Fruit fly (Drosophila melanogaster): ENCODE measurements around the gene CanA-14F.

CanA-14F gene

DNA sequence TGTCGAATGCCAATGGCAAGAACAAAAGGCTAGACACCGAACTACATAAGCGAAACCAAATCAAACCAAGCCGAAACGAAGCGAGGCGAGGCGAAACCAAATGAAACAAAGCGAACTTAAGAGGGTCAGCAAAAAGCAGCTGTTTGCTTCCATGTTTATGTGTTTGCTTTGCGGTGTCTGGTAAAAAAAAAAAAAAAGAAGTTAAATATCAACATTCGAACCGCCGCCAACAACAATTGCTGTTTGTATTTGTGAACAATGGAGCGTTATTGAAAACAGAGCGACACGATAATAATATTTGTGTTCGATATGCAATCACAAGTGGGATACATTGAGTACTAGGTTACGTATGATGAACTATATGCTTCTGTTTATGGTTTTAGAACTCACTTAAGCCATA lies 13.3 kb downstream of the CanA-14F start (continued):
- no peak for TF ChIP-seq tll (GFP tag; optimal IDR thresholded peaks at IDR 0.05)
- TF ChIP-seq jigr1 (GFP tag; IDR thresholded peaks at IDR 0.05) = no peak
- TF ChIP-seq pita (GFP tag; optimal IDR thresholded peaks at IDR 0.05) = no peak
- no peak for TF ChIP-seq Dek (tag; optimal IDR thresholded peaks at IDR 0.05)
- TF ChIP-seq CG18599 (GFP tag; optimal IDR thresholded peaks at IDR 0.05) = peak; percentile 64
- no peak for TF ChIP-seq odd (GFP tag; optimal IDR thresholded peaks at IDR 0.05)
- no peak for TF ChIP-seq CG10959 (GFP tag; IDR thresholded peaks at IDR 0.05)
- TF ChIP-seq repo (GFP tag; optimal IDR thresholded peaks at IDR 0.05) = no peak
- TF ChIP-seq CG17612 (GFP tag; IDR thresholded peaks at IDR 0.05) = no peak
- no peak for TF ChIP-seq crp (GFP tag; optimal IDR thresholded peaks at IDR 0.05)
- no peak for TF ChIP-seq sug (tag; optimal IDR thresholded peaks at IDR 0.05)
- TF ChIP-seq CG5953 (GFP tag; IDR thresholded peaks at IDR 0.05) = no peak
- TF ChIP-seq CG11723 (GFP tag; optimal IDR thresholded peaks at IDR 0.05) = no peak
- TF ChIP-seq lola (GFP tag; optimal IDR thresholded peaks at IDR 0.05) = no peak
- TF ChIP-seq CG15696 (tag; optimal IDR thresholded peaks at IDR 0.05) = no peak
- peak; percentile 73 for TF ChIP-seq Hmr (GFP tag; optimal IDR thresholded peaks at IDR 0.05)
- no peak for TF ChIP-seq CG4404 (GFP tag; IDR thresholded peaks at IDR 0.05)
- TF ChIP-seq E2f2 (GFP tag; IDR thresholded peaks at IDR 0.05) = no peak
- no peak for TF ChIP-seq pho (GFP tag; optimal IDR thresholded peaks at IDR 0.05)
- TF ChIP-seq stc (GFP tag; IDR thresholded peaks at IDR 0.05) = peak; percentile 36; the same call in 1 of the 2 replicates
- TF ChIP-seq Xbp1 (GFP tag; optimal IDR thresholded peaks at IDR 0.05) = no peak
- no peak for TF ChIP-seq maf-S (GFP tag; optimal IDR thresholded peaks at IDR 0.05)
- no peak for TF ChIP-seq Doc2 (GFP tag; IDR thresholded peaks at IDR 0.05)
- TF ChIP-seq Ets65A (GFP tag) = no peak
- no peak for TF ChIP-seq Adf1 (GFP tag; IDR thresholded peaks at IDR 0.05)
- no peak for TF ChIP-seq Elba2 (GFP tag; optimal IDR thresholded peaks at IDR 0.05)
- no peak for TF ChIP-seq Ptx1 (GFP tag; IDR thresholded peaks at IDR 0.05)
- TF ChIP-seq chinmo (GFP tag; IDR thresholded peaks at IDR 0.05; ENCODE audit: partially characterized antibody) = no peak
- TF ChIP-seq CG13894 (tag; optimal IDR thresholded peaks at IDR 0.05) = no peak
- no peak for TF ChIP-seq CG31224 (GFP tag; IDR thresholded peaks at IDR 0.05)
- no peak for TF ChIP-seq dimm (GFP tag; IDR thresholded peaks at IDR 0.05)
- peak; percentile 38 for TF ChIP-seq mirr (GFP tag; optimal IDR thresholded peaks at IDR 0.05)
- TF ChIP-seq CG1603 (tag; optimal IDR thresholded peaks at IDR 0.05) = peak; percentile 10
- no peak for TF ChIP-seq Bteb2 (GFP tag; optimal IDR thresholded peaks at IDR 0.05)
- no peak for TF ChIP-seq CG1233 (GFP tag; optimal IDR thresholded peaks at IDR 0.05)
- peak; percentile 61; the same call in 1 of the 2 replicates for TF ChIP-seq sob (GFP tag; IDR thresholded peaks at IDR 0.05)
- no peak for TF ChIP-seq Hr78 (GFP tag; optimal IDR thresholded peaks at IDR 0.05)
- no peak for TF ChIP-seq Atf3 (GFP tag; optimal IDR thresholded peaks at IDR 0.05)
- TF ChIP-seq CG15479 (GFP tag; optimal IDR thresholded peaks at IDR 0.05) = no peak
- TF ChIP-seq HLHmδ (GFP tag; optimal IDR thresholded peaks at IDR 0.05) = no peak
- TF ChIP-seq CG17359 (tag; optimal IDR thresholded peaks at IDR 0.05) = peak; percentile 20
- peak; percentile 24 for TF ChIP-seq scrt (GFP tag; optimal IDR thresholded peaks at IDR 0.05)
- TF ChIP-seq CG3726 (GFP tag; IDR thresholded peaks at IDR 0.05) = no peak
- TF ChIP-seq inv (GFP tag; IDR thresholded peaks at IDR 0.05; ENCODE audit: partially characterized antibody) = no peak
- TF ChIP-seq CG14965 (GFP tag; optimal IDR thresholded peaks at IDR 0.05; ENCODE audit: borderline replicate concordance) = no peak
- TF ChIP-seq Hmx (GFP tag; optimal IDR thresholded peaks at IDR 0.05) = no peak
- no peak for TF ChIP-seq CG10654 (GFP tag; optimal IDR thresholded peaks at IDR 0.05)
- peak; percentile 6 for TF ChIP-seq CG12744 (GFP tag; optimal IDR thresholded peaks at IDR 0.05)
- no peak for TF ChIP-seq CG17328 (GFP tag; IDR thresholded peaks at IDR 0.05)
- TF ChIP-seq CG1832 (GFP tag; optimal IDR thresholded peaks at IDR 0.05) = no peak
- TF ChIP-seq peb (GFP tag; IDR thresholded peaks at IDR 0.05) = no peak
